Worm (Caenorhabditis elegans) whole organism, L4 larva: ENCODE measurements around the gene ugt-19.

Source experiments
- T20F7.1 ChIP-seq: fragments of 200-800 bp; sonication (Bioruptor generic); optimal IDR thresholded peaks from 2 replicates; lab custom pipeline; 2018; ENCODE audit warnings: mild to moderate bottlenecking, missing genetic modification characterization, missing compliant biosample characterization
- ces-1 ChIP-seq: fragments of 150-350 bp; sonication (generic microtip); optimal IDR thresholded peaks from 4 replicates; lab custom pipeline; 2014; ENCODE audit warnings: missing biosample characterization, missing genetic modification reagents, missing genetic modification characterization
- lin-13 ChIP-seq: fragments of 150-350 bp; optimal IDR thresholded peaks from 2 replicates; lab custom pipeline; 2014; ENCODE audit warnings: missing biosample characterization, missing genetic modification reagents, missing genetic modification characterization
- nhr-10 ChIP-seq: fragments of 150-350 bp; optimal IDR thresholded peaks from 2 replicates; lab custom pipeline; 2014; ENCODE audit warnings: missing biosample characterization, missing genetic modification characterization

DNA sequence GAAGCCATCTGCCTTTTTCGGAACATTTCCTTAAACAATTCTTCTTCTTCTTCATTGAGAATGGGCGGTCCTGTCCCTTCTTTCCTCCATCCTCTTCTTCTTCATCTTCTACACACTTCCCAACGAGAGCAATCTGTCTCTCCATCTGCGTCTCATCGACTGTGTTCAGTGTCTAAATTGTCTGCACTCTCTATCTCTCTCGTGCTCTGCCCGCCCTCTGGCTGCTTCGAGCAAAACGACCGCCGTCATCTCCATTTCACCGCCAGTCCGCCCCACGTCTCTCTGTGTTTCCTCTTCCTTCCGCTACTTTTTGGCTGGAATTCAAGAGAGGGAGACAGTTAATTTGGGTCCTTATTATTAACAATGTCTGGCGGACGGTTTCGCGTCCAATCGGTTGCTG, 26.3 kb downstream of the ugt-19 start:
- no peak for TF ChIP-seq lin-13 (GFP tag; lab: Kevin White, UChicago)
- TF ChIP-seq T20F7.1 (GFP tag; lab: Kevin White, UChicago) = no peak
- no peak for TF ChIP-seq nhr-10 (tag; lab: Kevin White, UChicago)
- TF ChIP-seq ces-1 (GFP tag; lab: Kevin White, UChicago) = no peak
